Worm (Caenorhabditis elegans): ENCODE measurements around the gene Y54G2A.26.

- TF ChIP-seq drap-1 (GFP tag; optimal IDR thresholded peaks at IDR 0.05) (no peak), lin-13 (tag; optimal IDR thresholded peaks at IDR 0.05) (no peak), unc-62 (GFP tag; optimal IDR thresholded peaks at IDR 0.05) (no peak), ham-2 (GFP tag; optimal IDR thresholded peaks at IDR 0.05) (no peak), unc-39 (tag; optimal IDR thresholded peaks at IDR 0.05) (no peak), nhr-76 (tag; optimal IDR thresholded peaks at IDR 0.05) (no peak)
Observed at ce11 chrIV:2971060-2971459, 24.2 kb downstream of the Y54G2A.26 start.
